Worm (Caenorhabditis elegans) whole organism, L4 larva: ENCODE data around the gene C28D4.18.

ENCODE experiments used
- F10B5.3 ChIP-seq: sonication (generic microtip); optimal IDR thresholded peaks from 2 replicates; lab custom pipeline; 2016; ENCODE audit warnings: mild to moderate bottlenecking, missing genetic modification characterization, missing compliant biosample characterization
- F44E2.7 ChIP-seq: fragments of 200-800 bp; sonication (Bioruptor generic); IDR thresholded peaks from 2 replicates; pipeline ENCODE4 v2.1.2; 2022; ENCODE audit warnings: missing genetic modification characterization, missing compliant biosample characterization
- F49E8.2 ChIP-seq: sonication (generic microtip); optimal IDR thresholded peaks from 2 replicates; lab custom pipeline; 2016; ENCODE audit warnings: missing compliant biosample characterization, mild to moderate bottlenecking, missing genetic modification characterization, borderline replicate concordance
- T20F7.1 ChIP-seq: fragments of 200-800 bp; sonication (Bioruptor generic); optimal IDR thresholded peaks from 2 replicates; lab custom pipeline; 2018; ENCODE audit warnings: mild to moderate bottlenecking, missing genetic modification characterization, missing compliant biosample characterization
- T26A8.4 ChIP-seq: fragments of 200-800 bp; sonication (Bioruptor generic); IDR thresholded peaks from 2 replicates; pipeline ENCODE4 v1.3.6; 2022; ENCODE audit warnings: missing genetic modification characterization, missing compliant biosample characterization
- Y5F2A.4 ChIP-seq: fragments of 200-800 bp; sonication (Bioruptor generic); optimal IDR thresholded peaks from 2 replicates; lab custom pipeline; 2018; ENCODE audit warnings: mild to moderate bottlenecking, missing genetic modification characterization, missing compliant biosample characterization
- ZK337.2 ChIP-seq: fragments of 200-800 bp; sonication (Bioruptor generic); IDR thresholded peaks from 2 replicates; pipeline ENCODE4 v1.3.6; 2022; ENCODE audit warnings: missing genetic modification reagents, missing genetic modification characterization, missing compliant biosample characterization
- aha-1 ChIP-seq: fragments of 150-350 bp; peaks from one replicate; lab custom pipeline; 2014; ENCODE audit warnings: missing biosample characterization, missing genetic modification characterization
- aly-2 ChIP-seq: sonication (generic microtip); optimal IDR thresholded peaks from 2 replicates; lab custom pipeline; 2018; ENCODE audit warnings: missing biosample characterization, missing genetic modification characterization
- arid-1 ChIP-seq: fragments of 200-800 bp; sonication (Bioruptor generic); conservative IDR thresholded peaks from 2 replicates; pipeline ENCODE4 v1.3.6; 2022; ENCODE audit warnings: missing genetic modification reagents, missing genetic modification characterization, missing compliant biosample characterization
- ceh-32 ChIP-seq: sonication (generic microtip); optimal IDR thresholded peaks from 2 replicates; lab custom pipeline; 2016; ENCODE audit warnings: mild to moderate bottlenecking, missing genetic modification characterization, missing compliant biosample characterization; ENCODE audit not compliant: poor library complexity
- ceh-82 ChIP-seq: sonication (generic microtip); optimal IDR thresholded peaks from 2 replicates; lab custom pipeline; 2017; ENCODE audit warnings: missing biosample characterization, missing genetic modification characterization
- ces-1 ChIP-seq: fragments of 150-350 bp; sonication (generic microtip); optimal IDR thresholded peaks from 4 replicates; lab custom pipeline; 2014; ENCODE audit warnings: missing biosample characterization, missing genetic modification reagents, missing genetic modification characterization
- daf-16 ChIP-seq, 3 experiments: sonication (generic microtip); optimal IDR thresholded peaks; 2 replicates each; lab custom pipeline; 2016 to 2017; ENCODE audit warnings: missing genetic modification characterization in 3 of 3, missing genetic modification reagents in 3 of 3, mild to moderate bottlenecking in 2 of 3, missing compliant biosample characterization in 2 of 3, missing biosample characterization in 1 of 3, moderate library complexity in 1 of 3
- dmd-8 ChIP-seq: fragments of 200-800 bp; sonication (Bioruptor generic); IDR thresholded peaks from 2 replicates; pipeline ENCODE4 v1.3.6; 2022; ENCODE audit warnings: missing genetic modification characterization, missing compliant biosample characterization
- dpl-1 ChIP-seq: fragments of 150-350 bp; optimal IDR thresholded peaks from 2 replicates; lab custom pipeline; 2014; ENCODE audit warnings: missing biosample characterization, missing genetic modification reagents, missing genetic modification characterization
- duxl-1 ChIP-seq: sonication (generic microtip); optimal IDR thresholded peaks from 2 replicates; lab custom pipeline; 2016; ENCODE audit warnings: mild to moderate bottlenecking, missing genetic modification characterization, moderate library complexity, missing compliant biosample characterization; ENCODE audit not compliant: poor library complexity
- dve-1 ChIP-seq: sonication (generic microtip); optimal IDR thresholded peaks from 2 replicates; lab custom pipeline; 2017; ENCODE audit warnings: antibody characterized with exemption, mild to moderate bottlenecking, missing genetic modification characterization, missing compliant biosample characterization; ENCODE audit not compliant: insufficient read depth
- egl-27 ChIP-seq: sonication (generic microtip); optimal IDR thresholded peaks from 3 replicates; lab custom pipeline; 2017; ENCODE audit warnings: missing biosample characterization, missing genetic modification reagents, missing genetic modification characterization
- egl-43 ChIP-seq: fragments of 200-800 bp; sonication (Bioruptor generic); IDR thresholded peaks from 2 replicates; pipeline ENCODE4 v1.3.6; 2022; ENCODE audit warnings: missing genetic modification reagents, missing genetic modification characterization, missing compliant biosample characterization
- hlh-11 ChIP-seq: fragments of 200-800 bp; sonication (Bioruptor generic); optimal IDR thresholded peaks from 2 replicates; lab custom pipeline; 2018; ENCODE audit warnings: mild to moderate bottlenecking, missing genetic modification characterization, missing compliant biosample characterization
- hlh-30 ChIP-seq: sonication (generic microtip); optimal IDR thresholded peaks from 2 replicates; lab custom pipeline; 2017; ENCODE audit warnings: antibody characterized with exemption, mild to moderate bottlenecking, missing genetic modification characterization, missing compliant biosample characterization; ENCODE audit not compliant: insufficient read depth
- lin-15B ChIP-seq: fragments of 150-350 bp; sonication (generic microtip); optimal IDR thresholded peaks from 3 replicates; lab custom pipeline; 2014; ENCODE audit warnings: missing biosample characterization, missing genetic modification characterization
- lin-38 ChIP-seq: fragments of 200-800 bp; sonication (Bioruptor generic); IDR thresholded peaks from 2 replicates; pipeline ENCODE4 v1.3.6; 2022; ENCODE audit warnings: missing genetic modification reagents, missing genetic modification characterization, missing compliant biosample characterization
- lin-39 ChIP-seq: fragments of 150-350 bp; optimal IDR thresholded peaks from 2 replicates; lab custom pipeline; 2014; ENCODE audit warnings: missing biosample characterization, missing genetic modification reagents, missing genetic modification characterization
- lir-3 ChIP-seq: sonication (generic microtip); optimal IDR thresholded peaks from 2 replicates; lab custom pipeline; 2016; ENCODE audit warnings: mild to moderate bottlenecking, missing genetic modification characterization, missing compliant biosample characterization
- madf-5 ChIP-seq, 2 experiments: fragments of 200-800 bp; sonication (Bioruptor generic); IDR thresholded peaks; 2 replicates each; pipeline ENCODE4 v1.3.6; 2022; ENCODE audit warnings: missing compliant biosample characterization in 2 of 2, missing genetic modification characterization in 2 of 2
- mdl-1 ChIP-seq, 2 experiments: fragments of 150-350 bp in 1 of 2; sonication (generic microtip) in 1 of 2; optimal IDR thresholded peaks; 2 replicates each; lab custom pipeline; 2014 to 2017; ENCODE audit warnings: missing biosample characterization in 2 of 2, missing genetic modification characterization in 2 of 2
- mdt-29 ChIP-seq: fragments of 200-800 bp; sonication (Bioruptor generic); IDR thresholded peaks from 2 replicates; pipeline ENCODE4 v1.3.6; 2022; ENCODE audit warnings: missing genetic modification reagents, missing genetic modification characterization, missing compliant biosample characterization
- mep-1 ChIP-seq: fragments of 150-350 bp; sonication (generic microtip); optimal IDR thresholded peaks from 3 replicates; lab custom pipeline; 2014; ENCODE audit warnings: missing biosample characterization, missing genetic modification characterization
- nhr-10 ChIP-seq: fragments of 150-350 bp; optimal IDR thresholded peaks from 2 replicates; lab custom pipeline; 2014; ENCODE audit warnings: missing biosample characterization, missing genetic modification characterization
- nhr-102 ChIP-seq: sonication (generic microtip); optimal IDR thresholded peaks from 2 replicates; lab custom pipeline; 2016; ENCODE audit warnings: mild to moderate bottlenecking, missing genetic modification characterization, moderate library complexity, missing compliant biosample characterization
- nhr-6 ChIP-seq: fragments of 150-350 bp; optimal IDR thresholded peaks from 2 replicates; lab custom pipeline; 2014; ENCODE audit warnings: missing biosample characterization, missing genetic modification characterization
- nhr-77 ChIP-seq: fragments of 150-350 bp; optimal IDR thresholded peaks from 2 replicates; lab custom pipeline; 2014; ENCODE audit warnings: missing biosample characterization, missing genetic modification characterization
- pha-4 ChIP-seq, 2 experiments: fragments of 150-350 bp in 1 of 2; fragments of 200-800 bp in 1 of 2; sonication (Bioruptor generic) in 1 of 2; IDR thresholded peaks in 1 of 2; optimal IDR thresholded peaks in 1 of 2; 2 replicates each; pipeline versions ENCODE4 v1.3.6 to Lab custom; 2014 to 2022; ENCODE audit warnings: missing genetic modification characterization in 2 of 2, missing genetic modification reagents in 2 of 2, missing biosample characterization in 1 of 2, missing compliant biosample characterization in 1 of 2
- saeg-2 ChIP-seq: fragments of 200-800 bp; sonication (Bioruptor generic); IDR thresholded peaks from 2 replicates; pipeline ENCODE4 v1.3.6; 2022; ENCODE audit warnings: missing genetic modification reagents, missing genetic modification characterization, missing compliant biosample characterization
- sdz-12 ChIP-seq: fragments of 200-800 bp; sonication (Bioruptor generic); optimal IDR thresholded peaks from 2 replicates; lab custom pipeline; 2018; ENCODE audit warnings: mild to moderate bottlenecking, missing genetic modification characterization, missing compliant biosample characterization
- set-16 ChIP-seq: fragments of 200-800 bp; sonication (Bioruptor generic); IDR thresholded peaks from 2 replicates; pipeline ENCODE4 v1.3.6; 2022; ENCODE audit warnings: missing genetic modification reagents, missing genetic modification characterization, missing compliant biosample characterization
- skn-1 ChIP-seq: fragments of 150-350 bp; optimal IDR thresholded peaks from 2 replicates; lab custom pipeline; 2014; ENCODE audit warnings: missing biosample characterization, missing genetic modification characterization
- snpc-4 ChIP-seq: fragments of 150-350 bp; optimal IDR thresholded peaks from 2 replicates; lab custom pipeline; 2014; ENCODE audit warnings: missing biosample characterization, missing genetic modification characterization
- tag-97 ChIP-seq: fragments of 200-800 bp; sonication (Bioruptor generic); IDR thresholded peaks from 2 replicates; pipeline ENCODE4 v1.3.6; 2022; ENCODE audit warnings: missing genetic modification characterization, missing compliant biosample characterization
- unc-130 ChIP-seq: sonication (generic microtip); optimal IDR thresholded peaks from 2 replicates; lab custom pipeline; 2016; ENCODE audit warnings: missing genetic modification reagents, missing genetic modification characterization, missing compliant biosample characterization
- unc-39 ChIP-seq: sonication (generic microtip); optimal IDR thresholded peaks from 2 replicates; lab custom pipeline; 2017; ENCODE audit warnings: missing biosample characterization, missing genetic modification characterization
- vab-7 ChIP-seq: fragments of 200-800 bp; sonication (Bioruptor generic); IDR thresholded peaks from 2 replicates; pipeline ENCODE4 v1.3.6; 2022; ENCODE audit warnings: missing genetic modification reagents, missing genetic modification characterization, missing compliant biosample characterization
- zip-11 ChIP-seq: fragments of 200-800 bp; sonication (Bioruptor generic); IDR thresholded peaks from 2 replicates; pipeline ENCODE4 v1.3.6; 2022; ENCODE audit warnings: missing genetic modification characterization, missing compliant biosample characterization
- ztf-11 ChIP-seq: fragments of 150-350 bp; optimal IDR thresholded peaks from 2 replicates; lab custom pipeline; 2014; ENCODE audit warnings: missing biosample characterization, missing genetic modification characterization
- ztf-7 ChIP-seq: fragments of 150-350 bp; optimal IDR thresholded peaks from 2 replicates; lab custom pipeline; 2014; ENCODE audit warnings: missing biosample characterization, missing genetic modification characterization

Gene C28D4.18

ce11 chrIV:9724948-9725347, at the start of gene C28D4.18, which contains the start of gene nhr-138:
TSS of gene C28D4.18 (plus strand) at chrIV:9725280.
TSS of gene nhr-138 (plus strand) at chrIV:9725251.
- TF ChIP-seq nhr-102 = no peak
- TF ChIP-seq F44E2.7 (GFP tag; lab: Robert Waterston, UW) = no peak
- TF ChIP-seq F10B5.3 (tag; lab: Kevin White, UChicago) = no peak
- TF ChIP-seq aha-1 (tag; lab: Kevin White, UChicago) = peak; percentile 95
- TF ChIP-seq mep-1 (tag; lab: Kevin White, UChicago) = no peak
- no peak for TF ChIP-seq nhr-6 (tag; lab: Kevin White, UChicago)

ce11 chrIV:9675572-9675971, 49.5 kb upstream of the C28D4.18 start, which contains the start of gene nhr-34:
TSS of gene nhr-34 (minus strand) at chrIV:9675672.
- TF ChIP-seq T20F7.1 (peak; percentile 33), lir-3 (tag; lab: Kevin White, UChicago) (no peak)

- TF ChIP-seq dve-1 (peak; percentile 89), madf-5 (GFP tag; IDR thresholded peaks at IDR 0.05; lab: Robert Waterston, UW) (no peak), dpl-1 (GFP tag; lab: Kevin White, UChicago) (no peak), arid-1 (GFP tag; lab: Robert Waterston, UW) (no peak), aly-2 (tag; lab: Kevin White, UChicago) (no peak), unc-130 (no peak), egl-43 (no peak), lin-39 (no peak), egl-27 (tag; lab: Kevin White, UChicago) (no peak), lin-38 (GFP tag; lab: Robert Waterston, UW) (no peak), unc-39 (tag; lab: Kevin White, UChicago) (no peak), duxl-1 (no peak), tag-97 (GFP tag; lab: Robert Waterston, UW) (no peak), nhr-102 (peak; percentile 23), daf-16 (GFP tag; optimal IDR thresholded peaks at IDR 0.05; lab: Kevin White, UChicago) (no peak), daf-16 (tag; optimal IDR thresholded peaks at IDR 0.05; lab: Kevin White, UChicago) (peak; percentile 98), lin-15B (tag; lab: Kevin White, UChicago) (no peak), mdl-1 (tag; optimal IDR thresholded peaks at IDR 0.05; lab: Kevin White, UChicago) (peak in 1 of 2 experiments; percentile 70), T26A8.4 (GFP tag; lab: Robert Waterston, UW) (no peak), mdt-29 (GFP tag; lab: Robert Waterston, UW) (no peak), vab-7 (GFP tag; lab: Robert Waterston, UW) (no peak), F49E8.2 (no peak), hlh-30 (tag; lab: Kevin White, UChicago) (peak; percentile 58), Y5F2A.4 (no peak), skn-1 (no peak), nhr-10 (tag; lab: Kevin White, UChicago) (peak; percentile 81), zip-11 (GFP tag; lab: Robert Waterston, UW) (no peak), ztf-11 (tag; lab: Kevin White, UChicago) (no peak), nhr-77 (tag; lab: Kevin White, UChicago) (peak; percentile 65), T20F7.1 (peak; percentile 17), dmd-8 (GFP tag; lab: Robert Waterston, UW) (no peak), ceh-82 (no peak), pha-4 (GFP tag; IDR thresholded peaks at IDR 0.05; lab: Robert Waterston, UW) (no peak), pha-4 (tag; optimal IDR thresholded peaks at IDR 0.05; lab: Kevin White, UChicago) (no peak), hlh-11 (tag; lab: Kevin White, UChicago) (peak; percentile 75), ZK337.2 (GFP tag; lab: Robert Waterston, UW) (no peak), ces-1 (GFP tag; lab: Kevin White, UChicago) (no peak), saeg-2 (GFP tag; lab: Robert Waterston, UW) (no peak), set-16 (no peak), snpc-4 (no peak), sdz-12 (GFP tag; lab: Kevin White, UChicago) (no peak), ztf-7 (tag; lab: Kevin White, UChicago) (no peak), ceh-32 (no peak), F44E2.7 (GFP tag; lab: Robert Waterston, UW) (no peak)
Measured at ce11 chrIV:9676535-9676934, 48.5 kb upstream of the C28D4.18 start.
